Worm (Caenorhabditis elegans) whole organism, early embryonic: ENCODE results near the gene srsx-35.

Experiments used
- hmbx-1 ChIP-seq: sonication (generic microtip); optimal IDR thresholded peaks from 2 replicates; lab custom pipeline; 2016; ENCODE audit warnings: mild to moderate bottlenecking, missing genetic modification characterization, missing compliant biosample characterization
- scrt-1 ChIP-seq: fragments of 200-800 bp; sonication (Bioruptor generic); IDR thresholded peaks from 2 replicates; pipeline ENCODE4 v1.3.6; 2022; ENCODE audit warnings: missing genetic modification characterization, missing compliant biosample characterization

- no peak for TF ChIP-seq scrt-1 (GFP tag; lab: Robert Waterston, UW)
- TF ChIP-seq hmbx-1 (tag; lab: Kevin White, UChicago) = no peak
Measured at ce11 chrV:20721934-20722333, 40.7 kb downstream of the srsx-35 start, which contains the start of gene Y44A6C.2.
